Worm (Caenorhabditis elegans): ENCODE measurements around the gene Y43F8C.3.

ce11 chrV:19643015-19643414, 20.6 kb upstream of the Y43F8C.3 start:
- TF ChIP-seq sptf-1 (tag; optimal IDR thresholded peaks at IDR 0.05) = peak; percentile 99
- TF ChIP-seq ceh-83 (GFP tag; optimal IDR thresholded peaks at IDR 0.05) = peak; percentile 99
- peak; percentile 97 for TF ChIP-seq tbx-8 (GFP tag; optimal IDR thresholded peaks at IDR 0.05)
- peak; percentile 51 for TF ChIP-seq hlh-1 (tag; optimal IDR thresholded peaks at IDR 0.05)

All from whole organism, mixed stage, embryonic.